Worm (Caenorhabditis elegans): Measurements from ENCODE around the gene acr-5.
A peak's percentile ranks its signal among the peaks of the same experiment; 100 is the strongest.

DNA sequence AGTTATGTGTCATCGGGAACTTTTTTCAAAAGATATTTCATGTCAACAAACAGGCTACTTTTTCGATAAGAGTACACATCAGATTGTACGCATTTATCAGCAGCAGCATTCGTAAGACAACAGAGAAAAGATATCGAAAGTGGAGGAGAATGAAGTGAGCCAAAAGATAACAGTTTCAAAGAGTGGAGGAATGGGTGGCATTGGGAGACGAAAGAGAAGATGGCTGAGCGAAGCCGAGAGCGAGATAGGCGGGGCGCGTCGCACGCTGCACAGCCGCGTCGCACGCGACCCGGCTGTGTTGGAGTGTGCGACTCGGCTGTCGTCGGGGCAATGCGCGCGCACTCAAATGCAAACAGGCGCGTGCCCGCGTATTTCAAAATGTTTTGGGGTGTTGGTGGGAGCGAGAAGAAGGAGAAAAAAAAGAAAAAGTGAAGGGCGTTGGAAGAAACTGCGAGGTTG, 50.4 kb downstream of the acr-5 start:
- TF ChIP-seq lin-11 (tag; optimal IDR thresholded peaks at IDR 0.05) (no peak), unc-42 (tag; optimal IDR thresholded peaks at IDR 0.05) (no peak), F13H6.1 (tag; optimal IDR thresholded peaks at IDR 0.05) (peak; percentile 5), elt-2 (tag; optimal IDR thresholded peaks at IDR 0.05) (peak; percentile 98), fax-1 (tag; optimal IDR thresholded peaks at IDR 0.05) (no peak), sox-4 (tag; optimal IDR thresholded peaks at IDR 0.05) (no peak), C08G9.2 (tag; optimal IDR thresholded peaks at IDR 0.05) (peak; percentile 18), ceh-6 (GFP tag; optimal IDR thresholded peaks at IDR 0.05) (no peak), nfya-1 (tag; optimal IDR thresholded peaks at IDR 0.05) (peak; percentile 90), ceh-30 (tag; optimal IDR thresholded peaks at IDR 0.05) (no peak), tbx-2 (tag; optimal IDR thresholded peaks at IDR 0.05) (peak; percentile 74), unc-55 (GFP tag; optimal IDR thresholded peaks at IDR 0.05) (peak; percentile 28), dmd-4 (tag; optimal IDR thresholded peaks at IDR 0.05; ENCODE audit: borderline replicate concordance) (no peak), pag-3 (tag; optimal IDR thresholded peaks at IDR 0.05; ENCODE audit: borderline replicate concordance) (no peak)
